Worm (Caenorhabditis elegans): ENCODE results near the gene F12A10.9.

DNA sequence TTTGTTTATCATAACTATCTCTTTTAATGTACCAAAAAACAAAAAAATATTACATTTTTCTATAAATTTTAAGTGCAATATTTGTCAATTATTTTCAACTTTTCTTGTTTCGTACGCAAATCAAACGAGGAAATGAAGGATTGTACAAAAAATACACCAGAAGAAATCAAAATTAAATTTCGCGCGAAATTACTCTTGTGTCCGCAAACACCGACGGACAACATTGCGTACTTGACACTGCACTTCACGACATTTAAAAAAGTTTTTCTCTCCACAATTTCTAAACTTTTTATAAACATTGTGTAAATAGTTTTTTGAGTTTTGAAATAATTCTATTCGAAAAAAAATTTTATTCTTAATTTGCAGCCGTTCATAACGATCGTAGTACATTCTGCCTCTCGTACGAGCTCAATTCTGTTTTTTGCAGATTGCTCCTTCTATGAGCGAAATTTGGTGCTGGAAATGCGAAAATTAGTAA lies 24.5 kb upstream of the F12A10.9 start, which contains the start of gene mrps-16:
- TF ChIP-seq snpc-4 (tag; optimal IDR thresholded peaks at IDR 0.05) (no peak), nhr-12 (tag; optimal IDR thresholded peaks at IDR 0.05) (no peak), elt-1 (tag; optimal IDR thresholded peaks at IDR 0.05; ENCODE audit: borderline replicate concordance, insufficient read depth) (no peak), sptf-1 (tag; optimal IDR thresholded peaks at IDR 0.05) (no peak)

Data from whole organism, mixed stage, embryonic.